Fruit fly (Drosophila melanogaster) Kc167 (cell line): Measurements from ENCODE around the gene Snx1.

Experiments used
- Sin3A ChIP-seq: fragments of >200 bp; optimal IDR thresholded peaks from 2 replicates; lab custom pipeline; 2018; ENCODE audit warnings: missing external identifiers
- h ChIP-seq: fragments of >200 bp; optimal IDR thresholded peaks from 3 replicates; lab custom pipeline; 2018; ENCODE audit warnings: missing external identifiers
- insv ChIP-seq: fragments of >200 bp; optimal IDR thresholded peaks from 3 replicates; lab custom pipeline; 2018; ENCODE audit warnings: missing external identifiers
- psq ChIP-seq: fragments of >200 bp; optimal IDR thresholded peaks from 2 replicates; lab custom pipeline; 2017; ENCODE audit warnings: missing external identifiers
- ttk ChIP-seq: sonication (Bioruptor generic); optimal IDR thresholded peaks from 2 replicates; lab custom pipeline; 2017; ENCODE audit warnings: missing external identifiers

dm6 chr2L:3482037-3482436 is 32.6 kb downstream of the Snx1 start:
- TF ChIP-seq insv (lab: Kevin White, UChicago) = no peak
- TF ChIP-seq psq (lab: Kevin White, UChicago) = no peak
- no peak for TF ChIP-seq h
- TF ChIP-seq ttk (lab: Kevin White, UChicago) = no peak
- TF ChIP-seq Sin3A (lab: Kevin White, UChicago) = no peak
